Worm (Caenorhabditis elegans): ENCODE results near the gene tag-325.

Gene tag-325

ce11 chrIII:4796039-4796438, 597 bp upstream of the tag-325 start (continued):
- TF ChIP-seq lin-35 (GFP tag; optimal IDR thresholded peaks at IDR 0.05) (peak in 1 of 3 experiments; percentile 42), nhr-80 (tag; optimal IDR thresholded peaks at IDR 0.05) (peak; percentile 69), F57C9.4 (tag; optimal IDR thresholded peaks at IDR 0.05) (no peak), cebp-1 (GFP tag; IDR thresholded peaks at IDR 0.05) (peak; percentile 54; the same call in 1 of the 2 replicates), cebp-1 (tag; optimal IDR thresholded peaks at IDR 0.05) (peak; percentile 89), hmg-1.2 (GFP tag; IDR thresholded peaks at IDR 0.05) (peak; percentile 84), bed-2 (GFP tag; IDR thresholded peaks at IDR 0.05) (no peak), snpc-1.1 (tag; optimal IDR thresholded peaks at IDR 0.05; ENCODE audit: insufficient read depth) (peak; percentile 30), dpl-1 (GFP tag; optimal IDR thresholded peaks at IDR 0.05) (no peak), attf-6 (GFP tag; IDR thresholded peaks at IDR 0.05) (no peak), madf-8 (GFP tag; conservative IDR thresholded peaks at IDR 0.05) (no peak), Y67H2A.10 (GFP tag; conservative IDR thresholded peaks at IDR 0.05) (no peak), ztf-28 (GFP tag; IDR thresholded peaks at IDR 0.05) (no peak), rpc-1 (optimal IDR thresholded peaks at IDR 0.05) (no peak), rpc-1 (tag; optimal IDR thresholded peaks at IDR 0.05) (no peak), B0261.1 (tag; optimal IDR thresholded peaks at IDR 0.05) (no peak), ccch-3 (GFP tag; optimal IDR thresholded peaks at IDR 0.05) (no peak), atf-7 (tag; optimal IDR thresholded peaks at IDR 0.05) (no peak), F23B12.7 (tag; optimal IDR thresholded peaks at IDR 0.05; ENCODE audit: insufficient read depth) (peak; percentile 15), F10E7.11 (tag; optimal IDR thresholded peaks at IDR 0.05) (no peak), tbx-9 (tag; optimal IDR thresholded peaks at IDR 0.05; ENCODE audit: borderline replicate concordance) (no peak), T07F8.4 (tag; optimal IDR thresholded peaks at IDR 0.05) (no peak), snpc-1.3 (tag; optimal IDR thresholded peaks at IDR 0.05; ENCODE audit: insufficient read depth) (no peak), ztf-3 (GFP tag; optimal IDR thresholded peaks at IDR 0.05) (no peak), F57A8.1 (GFP tag; optimal IDR thresholded peaks at IDR 0.05) (no peak), zim-3 (tag; optimal IDR thresholded peaks at IDR 0.05) (no peak), lir-1 (GFP tag; conservative IDR thresholded peaks at IDR 0.05) (no peak; the same call in 1 of the 2 replicates), ceh-91 (GFP tag; IDR thresholded peaks at IDR 0.05) (no peak), Y53G8AR.9 (GFP tag; conservative IDR thresholded peaks at IDR 0.05) (0 out of 2 replicates have a peak, but pooled peaks have one; percentile 51), nfya-2 (GFP tag; IDR thresholded peaks at IDR 0.05) (no peak), egl-18 (GFP tag; IDR thresholded peaks at IDR 0.05) (no peak), K12H6.12 (tag; optimal IDR thresholded peaks at IDR 0.05) (peak; percentile 59), rec-8 (tag; optimal IDR thresholded peaks at IDR 0.05) (no peak), F22D6.2 (tag; optimal IDR thresholded peaks at IDR 0.05) (no peak), Y95B8A.8 (GFP tag; IDR thresholded peaks at IDR 0.05) (no peak), egrh-3 (GFP tag; IDR thresholded peaks at IDR 0.05) (no peak), ceh-58 (GFP tag; IDR thresholded peaks at IDR 0.05) (no peak), B0336.3 (GFP tag; IDR thresholded peaks at IDR 0.05) (no peak), sea-2 (GFP tag; IDR thresholded peaks at IDR 0.05) (no peak), efl-1 (GFP tag; optimal IDR thresholded peaks at IDR 0.05) (no peak), somi-1 (GFP tag; optimal IDR thresholded peaks at IDR 0.05) (peak; percentile 73), Y79H2A.3 (GFP tag; conservative IDR thresholded peaks at IDR 0.05) (no peak), cebp-2 (GFP tag; IDR thresholded peaks at IDR 0.05) (no peak), let-526 (GFP tag; IDR thresholded peaks at IDR 0.05) (0 out of 2 replicates have a peak, but pooled peaks have one; percentile 36), pbrm-1 (GFP tag; IDR thresholded peaks at IDR 0.05) (peak; percentile 62; the same call in 1 of the 2 replicates), fkh-3 (tag; optimal IDR thresholded peaks at IDR 0.05) (no peak), zfh-2 (GFP tag; conservative IDR thresholded peaks at IDR 0.05) (no peak), him-1 (tag; optimal IDR thresholded peaks at IDR 0.05) (no peak), lag-1 (GFP tag; IDR thresholded peaks at IDR 0.05) (no peak)

Measured in whole organism, young adult.